Worm (Caenorhabditis elegans): ENCODE results near the gene B0365.9.

The B0365.9 gene

DNA sequence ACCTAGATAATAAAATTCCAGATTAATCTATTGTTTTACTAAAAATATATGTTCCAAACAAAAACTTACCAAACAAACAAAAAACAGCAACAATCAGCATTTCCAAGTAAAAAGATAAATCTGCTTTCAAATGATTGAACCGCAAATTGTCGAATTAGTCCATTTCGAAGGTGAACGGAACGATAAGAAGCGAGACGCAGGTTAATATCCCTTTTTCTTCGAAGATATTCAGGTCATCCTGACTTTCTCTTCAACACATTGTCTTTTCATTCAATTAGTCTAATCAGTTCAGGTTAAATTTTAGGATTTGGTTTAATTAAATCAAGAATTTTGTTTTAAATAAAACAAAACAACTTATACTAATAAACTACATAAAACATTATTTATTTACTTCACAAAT lies at the start of gene B0365.9:
TSS of gene B0365.9 (minus strand) at position 186 of the 400 bp plus-strand sequence.
- TF ChIP-seq unc-62 (GFP tag; optimal IDR thresholded peaks at IDR 0.05): no peak

- TF ChIP-seq unc-62 (GFP tag; optimal IDR thresholded peaks at IDR 0.05): no peak
Measured at ce11 chrV:13181450-13181849, 48.1 kb upstream of the B0365.9 start.

ce11 chrV:13179986-13180591 lies 46.7 kb upstream of the B0365.9 start, which contains the start of gene cni-1:
Gene cni-1 (plus strand): TSS chrV:13180330.
- no peak for TF ChIP-seq unc-62 (GFP tag; optimal IDR thresholded peaks at IDR 0.05)

- TF ChIP-seq unc-62 (GFP tag; optimal IDR thresholded peaks at IDR 0.05): no peak
Measured at ce11 chrV:13176814-13177213, 43.4 kb upstream of the B0365.9 start.

ce11 chrV:13176117-13176753 lies 42.9 kb upstream of the B0365.9 start, which contains the start of gene him-17:
Gene him-17 (plus strand): TSS chrV:13176711.
- TF ChIP-seq unc-62 (GFP tag; optimal IDR thresholded peaks at IDR 0.05): no peak

DNA sequence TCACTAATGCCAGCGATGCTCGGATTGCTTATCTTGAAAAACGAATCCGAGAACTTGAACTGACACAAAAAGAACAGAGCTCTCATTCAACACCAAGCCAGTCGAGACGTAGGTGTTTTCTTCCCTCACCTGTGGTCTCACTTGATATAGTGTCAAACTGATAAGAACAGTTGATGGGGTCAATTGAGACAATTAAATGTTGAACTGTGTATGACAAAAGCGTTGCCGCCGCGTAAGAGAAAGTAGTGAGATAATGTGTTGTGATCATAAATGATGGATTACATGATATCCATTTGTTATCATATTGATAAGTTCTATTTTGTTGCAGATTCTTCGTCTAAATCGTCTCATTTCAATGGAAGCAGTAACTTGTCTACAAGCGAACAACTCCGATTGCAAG lies 40.4 kb upstream of the B0365.9 start:
- TF ChIP-seq unc-62 (GFP tag; optimal IDR thresholded peaks at IDR 0.05): no peak

DNA sequence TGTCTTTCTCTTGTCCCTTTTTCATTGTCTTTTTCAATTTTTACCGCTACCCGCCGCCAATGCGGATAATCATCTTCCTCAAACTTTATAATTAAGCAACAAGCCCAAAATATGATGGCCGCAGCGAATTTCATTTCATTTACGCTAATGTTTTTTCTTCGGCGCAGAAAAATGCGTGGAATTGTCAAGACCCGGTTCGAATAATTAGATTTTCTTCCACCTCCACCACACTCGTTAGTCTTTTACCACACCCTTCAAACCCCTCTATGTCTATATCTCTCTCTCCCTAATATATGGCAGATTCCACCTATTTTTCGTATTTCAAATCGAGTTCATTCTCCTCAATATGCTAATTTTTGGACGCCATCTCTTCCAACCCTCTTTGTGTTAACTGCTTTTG lies 37.1 kb upstream of the B0365.9 start:
- TF ChIP-seq unc-62 (GFP tag; optimal IDR thresholded peaks at IDR 0.05): no peak

DNA sequence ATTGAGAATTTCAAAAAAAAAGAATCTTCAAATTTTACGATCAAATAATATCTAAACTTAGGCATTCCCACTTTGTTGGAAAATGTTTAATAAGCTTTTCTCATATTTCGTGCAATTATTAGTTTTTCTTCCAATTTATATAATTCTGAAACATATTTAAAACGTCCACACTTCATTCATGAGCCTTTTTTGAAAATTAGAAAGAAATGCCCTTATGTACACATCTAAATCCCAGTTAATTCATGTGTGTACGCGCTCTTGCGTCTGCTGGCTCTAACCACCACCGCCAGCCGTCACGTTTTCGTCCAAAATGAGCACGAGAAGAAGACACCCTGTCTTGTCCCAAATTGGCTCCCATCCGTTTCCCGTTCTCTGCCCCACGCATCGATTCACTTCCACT lies 33.2 kb upstream of the B0365.9 start:
- TF ChIP-seq unc-62 (GFP tag; optimal IDR thresholded peaks at IDR 0.05): no peak

DNA sequence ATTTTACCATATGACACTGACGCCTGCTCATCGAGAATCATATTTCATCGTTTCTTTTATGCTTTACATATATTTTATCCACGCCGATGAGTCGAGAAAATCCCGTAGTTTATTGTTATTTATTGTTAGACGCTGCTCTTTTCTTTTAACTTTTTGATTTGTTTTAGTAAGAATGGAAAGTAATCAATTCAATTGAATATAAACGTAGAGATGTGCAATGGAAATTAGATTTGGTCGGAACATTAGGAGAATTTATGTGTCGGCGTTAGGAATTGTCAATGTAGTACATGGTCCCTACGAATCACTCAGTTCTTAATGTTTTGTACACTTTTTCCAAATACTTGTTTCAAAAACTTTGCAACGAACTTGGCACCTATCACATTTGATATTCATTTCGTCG lies 31.9 kb upstream of the B0365.9 start:
- no peak for TF ChIP-seq unc-62 (GFP tag; optimal IDR thresholded peaks at IDR 0.05)

- no peak for TF ChIP-seq unc-62 (GFP tag; optimal IDR thresholded peaks at IDR 0.05)
Measured at ce11 chrV:13163841-13164240, 30.5 kb upstream of the B0365.9 start.

DNA sequence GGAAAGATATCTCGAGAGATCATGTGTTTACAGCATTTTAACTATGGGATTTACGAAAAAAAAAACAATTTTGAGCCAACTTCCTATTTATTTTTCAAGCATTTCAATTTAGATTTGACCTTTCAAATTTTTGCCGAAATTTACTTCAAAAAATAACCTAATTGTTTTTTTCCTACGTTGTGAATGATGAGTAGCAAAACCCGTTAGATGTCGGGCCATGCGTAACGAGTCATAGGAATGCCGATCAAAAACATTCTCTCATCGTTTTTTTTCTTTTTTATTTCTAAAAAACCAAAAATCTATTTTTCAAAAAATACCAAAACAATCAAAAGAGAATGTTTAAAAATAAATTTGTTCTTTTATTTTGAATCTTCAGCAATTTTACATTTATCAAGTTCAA lies 29.5 kb upstream of the B0365.9 start:
- TF ChIP-seq unc-62 (GFP tag; optimal IDR thresholded peaks at IDR 0.05): no peak

- TF ChIP-seq unc-62 (GFP tag; optimal IDR thresholded peaks at IDR 0.05): no peak
Measured at ce11 chrV:13161052-13161451, 27.7 kb upstream of the B0365.9 start.

ce11 chrV:13157073-13157472 lies 23.7 kb upstream of the B0365.9 start:
- TF ChIP-seq unc-62 (GFP tag; optimal IDR thresholded peaks at IDR 0.05): no peak

- TF ChIP-seq unc-62 (GFP tag; optimal IDR thresholded peaks at IDR 0.05): no peak
Measured at ce11 chrV:13154225-13154624, 20.9 kb upstream of the B0365.9 start.

DNA sequence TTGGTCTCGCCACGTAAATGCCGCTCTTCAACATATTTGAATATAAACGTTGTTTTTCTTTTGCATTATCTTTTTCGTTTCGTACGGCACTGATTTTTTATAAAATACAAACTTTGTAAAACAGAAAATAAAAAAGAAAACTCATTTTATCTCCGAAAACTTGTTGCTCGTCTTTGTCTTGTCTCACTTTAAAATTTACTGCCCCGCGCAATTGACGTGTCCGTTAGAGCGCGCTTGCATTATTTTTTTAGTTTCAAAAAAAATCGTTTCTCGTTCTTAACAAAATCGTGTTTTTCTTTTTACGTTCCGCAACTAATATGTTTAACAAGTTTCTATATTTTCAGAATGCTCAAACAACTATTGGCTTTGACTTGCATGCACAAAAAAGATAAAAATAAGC lies 19.2 kb upstream of the B0365.9 start, which contains the start of gene noca-1:
TSS of gene noca-1 (plus strand) at position 345 of the 400 bp plus-strand sequence.
- TF ChIP-seq unc-62 (GFP tag; optimal IDR thresholded peaks at IDR 0.05): no peak

DNA sequence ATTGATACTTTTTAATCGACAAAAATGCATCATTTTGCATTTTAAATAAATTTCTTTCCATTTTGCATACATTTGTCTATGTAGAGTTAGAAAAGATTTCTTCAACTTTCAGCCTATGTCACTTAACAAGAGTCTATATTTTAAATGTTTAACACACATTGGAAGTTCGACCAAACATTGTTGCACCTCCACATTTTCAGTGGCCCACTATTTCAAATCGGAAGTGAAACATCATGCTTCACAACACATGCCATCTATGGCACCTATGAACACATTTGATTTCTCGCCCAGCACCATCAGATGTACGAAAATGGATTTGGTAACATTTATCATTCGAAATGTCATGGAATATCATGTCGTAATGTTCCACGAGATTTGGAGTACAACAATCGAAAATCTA lies 5.3 kb upstream of the B0365.9 start, which contains the start of gene dhc-3:
TSS of gene dhc-3 (plus strand) at position 301 of the 400 bp plus-strand sequence.
- no peak for TF ChIP-seq unc-62 (GFP tag; optimal IDR thresholded peaks at IDR 0.05)

DNA sequence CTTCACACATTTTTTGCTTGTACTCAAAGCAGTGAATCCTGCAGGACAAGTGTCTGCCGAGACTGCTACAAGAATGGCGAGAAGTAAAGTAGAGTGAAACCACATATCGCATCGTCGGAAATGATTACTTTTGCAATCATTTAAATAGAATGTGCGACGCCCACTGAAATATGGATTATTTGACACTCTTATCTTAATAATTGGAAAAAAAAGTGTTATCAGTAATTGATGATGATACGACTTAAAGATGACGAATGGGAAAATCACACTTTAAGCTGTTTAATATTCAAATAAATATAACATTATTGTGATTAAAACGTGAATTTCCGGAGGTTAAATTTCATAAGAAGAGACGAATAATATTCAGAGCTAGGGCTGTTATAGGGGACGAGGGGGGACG lies 4.6 kb upstream of the B0365.9 start, which contains the start of gene clec-41:
TSS of gene clec-41 (minus strand) at position 147 of the 400 bp plus-strand sequence.
- TF ChIP-seq unc-62 (GFP tag; optimal IDR thresholded peaks at IDR 0.05): no peak

Data from whole organism, dauer.